Fruit fly (Drosophila melanogaster): ENCODE data around the gene Atg8a.

The Atg8a gene

DNA sequence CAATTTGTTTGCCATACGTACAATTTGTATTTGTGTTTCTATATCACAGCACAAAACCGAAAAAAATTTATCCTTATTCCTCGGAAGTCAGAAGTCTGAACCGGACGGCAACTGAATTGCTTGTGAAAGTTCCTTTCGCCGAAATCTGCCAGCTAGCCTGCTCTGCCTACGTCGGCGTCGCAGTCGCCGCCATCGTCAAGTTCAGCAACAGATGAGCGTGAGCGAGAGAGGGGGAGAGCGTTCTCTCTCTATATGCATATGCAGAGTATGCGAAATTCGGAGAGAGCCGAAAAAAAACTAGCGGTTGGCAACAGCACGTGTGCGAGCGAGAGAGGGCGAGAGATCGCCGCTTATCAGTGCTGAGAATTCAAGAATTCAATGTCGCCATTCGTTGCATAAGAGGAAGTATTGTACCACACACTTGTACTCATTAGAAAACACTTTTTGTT is 16.2 kb upstream of the Atg8a start (continued):
- TF ChIP-seq Hmx (GFP tag; optimal IDR thresholded peaks at IDR 0.05) (no peak), Rfx (GFP tag; IDR thresholded peaks at IDR 0.05) (peak; percentile 12; the same call in 1 of the 2 replicates), Hr51 (GFP tag; optimal IDR thresholded peaks at IDR 0.05) (no peak), CG9215 (GFP tag; IDR thresholded peaks at IDR 0.05) (no peak), lov (optimal IDR thresholded peaks at IDR 0.05) (no peak), lov (GFP tag; IDR thresholded peaks at IDR 0.05) (no peak), CG12769 (tag; optimal IDR thresholded peaks at IDR 0.05) (peak; percentile 20), Ets65A (GFP tag) (peak; percentile 18), ap (GFP tag; IDR thresholded peaks at IDR 0.05) (no peak), row (GFP tag; IDR thresholded peaks at IDR 0.05) (peak; percentile 20; the same call in 2 of the 3 replicates), knrl (GFP tag; IDR thresholded peaks at IDR 0.05; ENCODE audit: partially characterized antibody) (no peak), Fer3 (tag; optimal IDR thresholded peaks at IDR 0.05) (no peak), CG14667 (GFP tag; IDR thresholded peaks at IDR 0.05) (no peak), CG1832 (GFP tag; optimal IDR thresholded peaks at IDR 0.05) (peak; percentile 73), Ada2b (GFP tag; IDR thresholded peaks at IDR 0.05) (no peak), Adf1 (GFP tag; IDR thresholded peaks at IDR 0.05) (peak; percentile 97), CG10267 (tag; optimal IDR thresholded peaks at IDR 0.05) (no peak), ase (GFP tag; IDR thresholded peaks at IDR 0.05) (no peak), CG3163 (GFP tag; optimal IDR thresholded peaks at IDR 0.05) (peak; percentile 71), CG15011 (GFP tag; optimal IDR thresholded peaks at IDR 0.05) (no peak), scrt (GFP tag; optimal IDR thresholded peaks at IDR 0.05) (peak; percentile 94), CG32767 (GFP tag; IDR thresholded peaks at IDR 0.05) (no peak), CG6654 (GFP tag; optimal IDR thresholded peaks at IDR 0.05) (no peak), sima (GFP tag; optimal IDR thresholded peaks at IDR 0.05) (no peak), CG12155 (GFP tag; optimal IDR thresholded peaks at IDR 0.05) (no peak), schlank (tag; optimal IDR thresholded peaks at IDR 0.05) (peak; percentile 6), Gsc (GFP tag; IDR thresholded peaks at IDR 0.05) (no peak), CG14050 (GFP tag; IDR thresholded peaks at IDR 0.05) (no peak), yki (optimal IDR thresholded peaks at IDR 0.05) (peak; percentile 63), Trl (optimal IDR thresholded peaks at IDR 0.05) (peak; percentile 81 to 89), Trl (GFP tag; optimal IDR thresholded peaks at IDR 0.05) (peak; percentile 1), CG14441 (GFP tag; IDR thresholded peaks at IDR 0.05) (no peak), prd (optimal IDR thresholded peaks at IDR 0.05) (no peak), prd (GFP tag; IDR thresholded peaks at IDR 0.05) (peak; percentile 3; the same call in 1 of the 3 replicates), nau (GFP tag; optimal IDR thresholded peaks at IDR 0.05) (no peak)

DNA sequence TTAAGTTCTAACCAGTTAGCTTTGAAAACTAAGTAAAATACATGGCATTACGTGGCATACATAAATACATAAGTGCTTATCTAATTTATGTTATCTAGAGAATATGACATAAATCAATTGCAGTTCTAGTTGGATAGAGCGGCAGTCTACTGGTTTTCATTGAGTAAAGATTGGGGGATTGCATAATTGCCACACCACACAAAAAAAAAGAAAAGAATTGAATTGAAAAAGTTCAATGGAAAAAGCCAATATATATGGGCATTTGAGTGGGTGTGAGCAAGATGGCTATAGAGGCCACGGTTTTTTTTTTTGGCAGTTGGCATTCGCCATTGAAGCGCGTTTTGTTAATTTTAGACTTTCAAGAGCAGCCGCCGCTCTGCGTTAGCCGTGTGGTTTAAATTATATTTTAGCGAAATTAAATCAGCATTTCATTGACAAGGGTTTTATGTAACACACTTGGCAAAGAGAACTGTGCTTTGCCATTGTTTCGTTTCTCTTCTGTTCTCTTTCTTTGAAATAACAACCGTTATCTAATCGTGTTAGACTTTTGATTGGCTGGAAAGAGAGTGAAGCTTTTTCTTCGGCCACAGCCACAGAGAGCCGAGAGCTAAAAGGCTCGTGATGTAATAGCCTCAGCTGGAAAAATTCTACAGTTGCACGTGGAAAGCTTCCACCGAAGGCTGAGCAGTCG is 15.4 kb upstream of the Atg8a start:
- TF ChIP-seq sens (GFP tag) (no peak), bowl (GFP tag; IDR thresholded peaks at IDR 0.05) (no peak), gsb (GFP tag; IDR thresholded peaks at IDR 0.05) (no peak), CG11723 (GFP tag; optimal IDR thresholded peaks at IDR 0.05) (no peak), p53 (GFP tag; optimal IDR thresholded peaks at IDR 0.05) (no peak), Nf-YC (tag; optimal IDR thresholded peaks at IDR 0.05) (peak; percentile 85), CG11504 (tag; optimal IDR thresholded peaks at IDR 0.05) (no peak), HLH54F (GFP tag; optimal IDR thresholded peaks at IDR 0.05) (no peak), sd (tag; optimal IDR thresholded peaks at IDR 0.05) (peak; percentile 23), CG2875 (GFP tag; optimal IDR thresholded peaks at IDR 0.05) (no peak), fru (optimal IDR thresholded peaks at IDR 0.05) (no peak), CG32772 (GFP tag; IDR thresholded peaks at IDR 0.05) (no peak), CG17802 (tag; optimal IDR thresholded peaks at IDR 0.05) (no peak), Dip2 (GFP tag; IDR thresholded peaks at IDR 0.05) (no peak), CG15514 (GFP tag; optimal IDR thresholded peaks at IDR 0.05) (no peak), CG3163 (GFP tag; optimal IDR thresholded peaks at IDR 0.05) (peak; percentile 92), CG43689 (GFP tag; IDR thresholded peaks at IDR 0.05) (no peak), Sry-δ (GFP tag; optimal IDR thresholded peaks at IDR 0.05) (no peak), Opbp (GFP tag; IDR thresholded peaks at IDR 0.05; ENCODE audit: partially characterized antibody) (no peak), CG12659 (GFP tag; optimal IDR thresholded peaks at IDR 0.05) (no peak)
